Worm (Caenorhabditis elegans) whole organism, early embryonic: ENCODE data around the gene T07G12.2.

Source experiments
- F13C5.2 ChIP-seq: sonication (generic microtip); optimal IDR thresholded peaks from 2 replicates; lab custom pipeline; 2017; ENCODE audit warnings: mild to moderate bottlenecking, missing genetic modification characterization, inconsistent platforms, missing compliant biosample characterization
- ama-1 ChIP-seq: fragments of 150-350 bp; optimal IDR thresholded peaks from 2 replicates; lab custom pipeline; 2014
- ceh-13 ChIP-seq: fragments of 200-800 bp; sonication (Bioruptor generic); optimal IDR thresholded peaks from 2 replicates; lab custom pipeline; 2018; ENCODE audit warnings: mild to moderate bottlenecking, missing genetic modification characterization, missing compliant biosample characterization
- ceh-36 ChIP-seq: sonication (generic microtip); optimal IDR thresholded peaks from 2 replicates; lab custom pipeline; 2016; ENCODE audit warnings: missing genetic modification characterization, inconsistent platforms, missing compliant biosample characterization
- ets-7 ChIP-seq: sonication (generic microtip); optimal IDR thresholded peaks from 2 replicates; lab custom pipeline; 2016; ENCODE audit warnings: missing genotype, missing genetic modification characterization, missing compliant biosample characterization
- flt-1 ChIP-seq: fragments of 200-800 bp; sonication (Bioruptor generic); IDR thresholded peaks from 2 replicates; pipeline ENCODE4 v1.3.6; 2022; ENCODE audit warnings: missing genetic modification characterization, missing compliant biosample characterization
- hmg-4 ChIP-seq: fragments of 200-800 bp; sonication (Bioruptor generic); optimal IDR thresholded peaks from 2 replicates; lab custom pipeline; 2018; ENCODE audit warnings: mild to moderate bottlenecking, missing genetic modification characterization, missing compliant biosample characterization

DNA sequence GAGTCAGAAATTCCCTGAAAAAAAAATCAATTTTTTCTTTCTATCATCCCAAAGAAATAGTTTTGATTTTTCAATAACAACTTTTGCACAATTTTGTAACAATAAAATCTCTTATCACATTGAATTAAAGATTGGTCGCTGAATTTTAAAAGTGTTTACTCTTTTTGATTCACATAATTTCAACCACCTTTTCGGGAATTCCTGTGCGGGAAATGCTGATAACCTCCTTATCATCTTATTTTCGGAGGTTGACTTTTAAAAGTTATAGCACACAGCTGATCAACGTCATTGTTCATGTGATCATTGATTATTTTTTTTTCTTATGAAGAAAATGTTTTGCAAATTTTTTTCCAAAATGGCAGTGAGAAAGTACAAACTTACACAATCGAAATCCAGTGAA is 12.9 kb downstream of the T07G12.2 start:
- TF ChIP-seq ama-1 (lab: Kevin White, UChicago), result no peak
- no peak for TF ChIP-seq ceh-13
- TF ChIP-seq ceh-36 (tag; lab: Kevin White, UChicago), result no peak
- TF ChIP-seq F13C5.2 (tag; lab: Kevin White, UChicago), result no peak
- no peak for TF ChIP-seq hmg-4
- no peak for TF ChIP-seq ets-7
- TF ChIP-seq flt-1 (GFP tag; lab: Robert Waterston, UW), result no peak
